Worm (Caenorhabditis elegans): ENCODE results near the gene T03F7.6.

- TF ChIP-seq unc-62 (GFP tag; optimal IDR thresholded peaks at IDR 0.05) (no peak), snpc-4 (GFP tag; optimal IDR thresholded peaks at IDR 0.05) (no peak), snpc-4 (tag; optimal IDR thresholded peaks at IDR 0.05) (no peak), ztf-6 (GFP tag; IDR thresholded peaks at IDR 0.05) (no peak), ztf-22 (GFP tag; optimal IDR thresholded peaks at IDR 0.05) (no peak), ama-1 (optimal IDR thresholded peaks at IDR 0.05) (no peak), ama-1 (GFP tag; optimal IDR thresholded peaks at IDR 0.05) (no peak), attf-6 (GFP tag; IDR thresholded peaks at IDR 0.05) (no peak), nfyb-1 (GFP tag; IDR thresholded peaks at IDR 0.05) (no peak)
These were observed 3.6 kb upstream of the T03F7.6 start, which contains the start of gene C03E10.1 for ce11 chrV:11290888-11291287.

Measured in whole organism, young adult.